Fruit fly (Drosophila melanogaster) whole organism: ENCODE results near the gene Snx21.

Source experiments
- CG8478 ChIP-seq: fragments of >200 bp; optimal IDR thresholded peaks from 2 replicates; lab custom pipeline; 2018; ENCODE audit warnings: inconsistent platforms
- psq ChIP-seq: fragments of >200 bp; optimal IDR thresholded peaks from 2 replicates; lab custom pipeline; 2017
- usp ChIP-seq: fragments of >200 bp; optimal IDR thresholded peaks from 2 replicates; lab custom pipeline; 2017; ENCODE audit warnings: missing biosample characterization, missing genetic modification characterization, mixed read lengths

DNA sequence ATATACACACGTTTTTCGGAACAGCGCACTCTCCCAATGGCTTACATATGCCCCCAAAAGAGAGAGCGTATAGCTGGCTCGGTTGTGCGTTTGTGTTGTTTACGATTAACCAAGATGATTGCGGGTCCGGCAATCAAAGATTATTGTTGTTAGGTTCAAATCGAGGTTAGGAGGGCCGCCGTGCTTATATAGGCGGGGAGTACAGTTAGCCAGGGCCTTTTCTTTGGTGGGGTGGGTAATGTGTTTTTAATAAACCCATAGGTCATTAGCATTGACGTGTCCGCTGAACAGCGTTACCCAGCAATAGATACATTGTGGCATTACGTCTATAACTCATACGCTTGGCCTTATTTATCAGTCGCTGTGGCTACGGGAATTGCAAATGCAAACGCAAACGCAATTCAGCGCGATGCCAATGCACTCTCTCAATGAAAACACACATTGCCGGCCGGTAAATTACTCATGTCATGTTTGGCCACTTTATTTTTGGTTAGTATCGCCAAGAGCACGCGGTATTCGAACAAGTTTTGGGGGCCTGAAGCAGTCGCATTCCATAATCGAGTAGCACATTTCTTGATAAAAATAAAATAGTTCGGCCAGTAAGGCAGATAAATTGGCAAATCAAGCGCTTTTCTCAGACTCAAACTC is 11.6 kb downstream of the Snx21 start:
- TF ChIP-seq psq (lab: Kevin White, UChicago) (no peak), usp (GFP tag; lab: Kevin White, UChicago) (no peak), CG8478 (no peak)
